Fruit fly (Drosophila melanogaster) whole organism, pupa: ENCODE measurements around the gene Dus4.

Source experiments
- CG10348 ChIP-seq: fragments of 200-800 bp; sonication (Bioruptor generic); IDR thresholded peaks from 2 replicates; pipeline ENCODE4 v1.3.6; 2022; ENCODE audit warnings: missing biosample characterization, missing genetic modification characterization
- CG12605 ChIP-seq: fragments of 200-800 bp; sonication (Bioruptor generic); IDR thresholded peaks from 2 replicates; pipeline ENCODE4 v1.3.6; 2022; ENCODE audit warnings: missing biosample characterization, missing genetic modification characterization
- CG13204 ChIP-seq: fragments of 200-800 bp; sonication (Bioruptor generic); optimal IDR thresholded peaks from 2 replicates; lab custom pipeline; 2018; ENCODE audit warnings: missing biosample characterization, mild to moderate bottlenecking, missing genetic modification characterization, moderate library complexity
- CG14655 ChIP-seq: fragments of 200-800 bp; sonication (Bioruptor generic); optimal IDR thresholded peaks from 3 replicates; lab custom pipeline; 2017; ENCODE audit warnings: mild to moderate bottlenecking, missing biosample characterization, missing genetic modification reagents, missing genetic modification characterization
- CG15710 ChIP-seq: fragments of 200-800 bp; sonication (Bioruptor generic); optimal IDR thresholded peaks from 2 replicates; lab custom pipeline; 2018; ENCODE audit warnings: missing biosample characterization, mild to moderate bottlenecking, missing genetic modification characterization, moderate library complexity
- CG32121 ChIP-seq: fragments of 200-800 bp; sonication (Bioruptor generic); IDR thresholded peaks from 2 replicates; pipeline ENCODE4 v1.3.6; 2022; ENCODE audit warnings: missing biosample characterization, missing genetic modification characterization
- EcR ChIP-seq: fragments of 200-800 bp; sonication (Bioruptor generic); optimal IDR thresholded peaks from 3 replicates; lab custom pipeline; 2019; ENCODE audit warnings: missing biosample characterization, missing genetic modification characterization, mild to moderate bottlenecking, moderate library complexity, missing genetic modification reagents
- Ets98B ChIP-seq: fragments of 200-800 bp; sonication (Bioruptor generic); IDR thresholded peaks from 2 replicates; pipeline ENCODE4 v1.3.6; 2022; ENCODE audit warnings: missing biosample characterization, missing genetic modification characterization
- Pif1A ChIP-seq: fragments of 200-800 bp; sonication (Bioruptor generic); optimal IDR thresholded peaks from 3 replicates; lab custom pipeline; 2016; ENCODE audit warnings: missing biosample characterization, missing genetic modification characterization
- Snoo ChIP-seq: fragments of 200-800 bp; sonication (Bioruptor generic); optimal IDR thresholded peaks from 3 replicates; lab custom pipeline; 2017; ENCODE audit warnings: missing biosample characterization, mild to moderate bottlenecking, missing genetic modification characterization, inconsistent platforms
- fd96Ca ChIP-seq: fragments of 200-800 bp; sonication (Bioruptor generic); IDR thresholded peaks from 3 replicates; pipeline ENCODE4 v1.3.6; 2022; ENCODE audit warnings: missing biosample characterization, missing genetic modification characterization
- gl ChIP-seq: fragments of 200-800 bp; sonication (Bioruptor generic); optimal IDR thresholded peaks from 2 replicates; lab custom pipeline; 2018; ENCODE audit warnings: missing biosample characterization, mild to moderate bottlenecking, missing genetic modification characterization

dm6 chr2L:19019160-19019592 lies 43.9 kb upstream of the Dus4 start:
- no peak for TF ChIP-seq EcR (GFP tag; lab: Kevin White, UChicago)
- no peak for TF ChIP-seq Snoo (tag; lab: Kevin White, UChicago)
- TF ChIP-seq gl (tag; lab: Kevin White, UChicago) = no peak
- TF ChIP-seq Ets98B = no peak
- no peak for TF ChIP-seq fd96Ca (GFP tag; lab: Robert Waterston, UW)
- peak; percentile 38 for TF ChIP-seq CG15710 (tag; lab: Kevin White, UChicago)
- TF ChIP-seq CG14655 (GFP tag; lab: Kevin White, UChicago) = peak; percentile 19
- TF ChIP-seq CG32121 = no peak
- TF ChIP-seq CG13204 (GFP tag; lab: Kevin White, UChicago) = no peak
- peak; percentile 3 for TF ChIP-seq Pif1A (GFP tag; lab: Kevin White, UChicago)
- no peak for TF ChIP-seq CG10348 (GFP tag; lab: Robert Waterston, UW)
- TF ChIP-seq CG12605 (GFP tag; lab: Robert Waterston, UW) = no peak
